Fruit fly (Drosophila melanogaster): ENCODE measurements around the gene dl.

Gene dl

dm6 chr2L:17472582-17473524, 22.7 kb upstream of the dl start, which contains the start of gene BicD (continued):
- no peak for TF ChIP-seq row (GFP tag; IDR thresholded peaks at IDR 0.05)
- no peak for TF ChIP-seq Hmx (GFP tag; optimal IDR thresholded peaks at IDR 0.05)
- peak; percentile 23; the same call in 1 of the 2 replicates for TF ChIP-seq CG9932 (GFP tag; IDR thresholded peaks at IDR 0.05)
- peak in 1 of 2 experiments; percentile 17 for TF ChIP-seq Trl (optimal IDR thresholded peaks at IDR 0.05)
- TF ChIP-seq Trl (GFP tag; optimal IDR thresholded peaks at IDR 0.05): no peak
- TF ChIP-seq Nf-YB (GFP tag; optimal IDR thresholded peaks at IDR 0.05): no peak
- 0 out of 4 replicates have a peak, but pooled peaks have one; percentile 62 for TF ChIP-seq chinmo (GFP tag; IDR thresholded peaks at IDR 0.05; ENCODE audit: partially characterized antibody)
- TF ChIP-seq CG9727 (GFP tag; optimal IDR thresholded peaks at IDR 0.05): peak; percentile 28
- TF ChIP-seq CG10543 (GFP tag; optimal IDR thresholded peaks at IDR 0.05): peak; percentile 12
- peak; percentile 9 for TF ChIP-seq Sin3A (optimal IDR thresholded peaks at IDR 0.05)
- no peak for TF ChIP-seq jigr1 (GFP tag; IDR thresholded peaks at IDR 0.05)
- TF ChIP-seq gfzf (GFP tag; optimal IDR thresholded peaks at IDR 0.05): peak; percentile 90
- TF ChIP-seq Mrtf (GFP tag; IDR thresholded peaks at IDR 0.05): no peak
- TF ChIP-seq dysf (GFP tag; IDR thresholded peaks at IDR 0.05): 0 out of 3 replicates have a peak, but pooled peaks have one; percentile 6
- TF ChIP-seq gcm (GFP tag; optimal IDR thresholded peaks at IDR 0.05): no peak
- TF ChIP-seq ttk (GFP tag; IDR thresholded peaks at IDR 0.05): no peak
- no peak for TF ChIP-seq CG11504 (tag; optimal IDR thresholded peaks at IDR 0.05)
- TF ChIP-seq CG13287 (GFP tag; IDR thresholded peaks at IDR 0.05; ENCODE audit: partially characterized antibody): peak; percentile 78
- peak; percentile 66 for TF ChIP-seq p53 (GFP tag; optimal IDR thresholded peaks at IDR 0.05)
- TF ChIP-seq crc (GFP tag; optimal IDR thresholded peaks at IDR 0.05): no peak
- no peak for TF ChIP-seq al (GFP tag; IDR thresholded peaks at IDR 0.05)
- peak; percentile 72 for TF ChIP-seq BEAF-32 (GFP tag; optimal IDR thresholded peaks at IDR 0.05)
- TF ChIP-seq trem (tag; optimal IDR thresholded peaks at IDR 0.05): peak; percentile 83
- no peak for TF ChIP-seq otp (GFP tag; IDR thresholded peaks at IDR 0.05)
- TF ChIP-seq exex (tag; optimal IDR thresholded peaks at IDR 0.05): peak; percentile 94
- peak; percentile 34 for TF ChIP-seq Deaf1 (tag; optimal IDR thresholded peaks at IDR 0.05)
- no peak for TF ChIP-seq CG1602 (GFP tag; optimal IDR thresholded peaks at IDR 0.05)
- peak; percentile 20 for TF ChIP-seq grau (tag; optimal IDR thresholded peaks at IDR 0.05)
- TF ChIP-seq CG7928 (GFP tag; optimal IDR thresholded peaks at IDR 0.05): peak; percentile 11
- TF ChIP-seq sens-2 (GFP tag; IDR thresholded peaks at IDR 0.05): no peak
- TF ChIP-seq CG11695 (GFP tag; IDR thresholded peaks at IDR 0.05): 0 out of 3 replicates have a peak, but pooled peaks have one; percentile 15
- TF ChIP-seq CG2120 (GFP tag; optimal IDR thresholded peaks at IDR 0.05): peak; percentile 14
- no peak for TF ChIP-seq Ptx1 (GFP tag; IDR thresholded peaks at IDR 0.05)
- peak; percentile 69 for TF ChIP-seq CG10267 (tag; optimal IDR thresholded peaks at IDR 0.05)
- TF ChIP-seq crp (GFP tag; optimal IDR thresholded peaks at IDR 0.05): peak in 1 of 2 experiments; percentile 13
- TF ChIP-seq CG1024 (GFP tag; IDR thresholded peaks at IDR 0.05): no peak
- TF ChIP-seq CG42726 (GFP tag; IDR thresholded peaks at IDR 0.05; ENCODE audit: partially characterized antibody): peak; percentile 35; the same call in 1 of the 2 replicates
- TF ChIP-seq sna (GFP tag; IDR thresholded peaks at IDR 0.05; ENCODE audit: partially characterized antibody): peak; percentile 72; the same call in 1 of the 2 replicates
- TF ChIP-seq Oaz (GFP tag; IDR thresholded peaks at IDR 0.05): no peak
- peak; percentile 1 for TF ChIP-seq caup (GFP tag; optimal IDR thresholded peaks at IDR 0.05; ENCODE audit: severe bottlenecking)
- TF ChIP-seq luna (GFP tag; optimal IDR thresholded peaks at IDR 0.05): no peak
- no peak for TF ChIP-seq ftz-f1 (GFP tag; optimal IDR thresholded peaks at IDR 0.05)
- TF ChIP-seq Sry-β (GFP tag; optimal IDR thresholded peaks at IDR 0.05): no peak
- peak; percentile 88 for TF ChIP-seq pzg (GFP tag; optimal IDR thresholded peaks at IDR 0.05)
- TF ChIP-seq Xrp1 (GFP tag; IDR thresholded peaks at IDR 0.05): no peak
- peak; percentile 76 for TF ChIP-seq Med (GFP tag)
- peak; percentile 91 for TF ChIP-seq CG7357 (GFP tag; IDR thresholded peaks at IDR 0.05)
- no peak for TF ChIP-seq Taf1 (GFP tag; IDR thresholded peaks at IDR 0.05)
- TF ChIP-seq eyg (GFP tag; optimal IDR thresholded peaks at IDR 0.05): no peak
